Worm (Caenorhabditis elegans) whole organism, L1 larva: ENCODE data around the gene ZK632.11.
A peak's percentile ranks its signal among the peaks of the same experiment; 100 is the strongest.

Source experiments
- C04F5.9 ChIP-seq: sonication (generic microtip); optimal IDR thresholded peaks from 2 replicates; lab custom pipeline; 2016; ENCODE audit warnings: missing genetic modification characterization, missing compliant biosample characterization
- C16A3.4 ChIP-seq: fragments of 150-350 bp; optimal IDR thresholded peaks from 2 replicates; lab custom pipeline; 2014; ENCODE audit warnings: missing biosample characterization, missing genetic modification characterization
- F16B12.6 ChIP-seq: fragments of 150-350 bp; optimal IDR thresholded peaks from 2 replicates; lab custom pipeline; 2014; ENCODE audit warnings: missing biosample characterization, missing genetic modification characterization
- aly-2 ChIP-seq: fragments of 150-350 bp; optimal IDR thresholded peaks from 2 replicates; lab custom pipeline; 2014; ENCODE audit warnings: missing biosample characterization, missing genetic modification characterization
- blmp-1 ChIP-seq: fragments of 150-350 bp; optimal IDR thresholded peaks from 2 replicates; lab custom pipeline; 2014; ENCODE audit warnings: missing biosample characterization, missing genetic modification characterization
- ceh-8 ChIP-seq: fragments of 200-800 bp; sonication (Bioruptor generic); optimal IDR thresholded peaks from 2 replicates; lab custom pipeline; 2018; ENCODE audit warnings: mild to moderate bottlenecking, missing genetic modification characterization, moderate library complexity, missing compliant biosample characterization
- ceh-82 ChIP-seq, 3 experiments: fragments of 150-350 bp in 1 of 3; sonication (generic microtip) in 2 of 3; optimal IDR thresholded peaks; 2 replicates each; lab custom pipeline; 2014 to 2017; ENCODE audit warnings: missing biosample characterization in 3 of 3, missing genetic modification characterization in 3 of 3
- dpl-1 ChIP-seq, 3 experiments: fragments of 150-350 bp in 2 of 3; sonication (generic microtip) in 1 of 3; optimal IDR thresholded peaks; 2 replicates each; lab custom pipeline; 2014 to 2017; ENCODE audit warnings: missing biosample characterization in 3 of 3, missing genetic modification characterization in 3 of 3, missing genetic modification reagents in 3 of 3
- efl-1 ChIP-seq, 4 experiments: fragments of 150-350 bp; optimal IDR thresholded peaks in 3 of 4; peaks in 1 of 4; 1 replicate in 1 of 4; 2 replicates in 3 of 4; lab custom pipeline; 2014; ENCODE audit warnings: missing biosample characterization in 2 of 4, missing genetic modification characterization in 2 of 4, missing genetic modification reagents in 2 of 4
- efl-3 ChIP-seq: fragments of 200-800 bp; sonication (Bioruptor generic); optimal IDR thresholded peaks from 2 replicates; lab custom pipeline; 2018; ENCODE audit warnings: mild to moderate bottlenecking, missing genetic modification characterization, missing compliant biosample characterization
- egl-27 ChIP-seq, 2 experiments: fragments of 150-350 bp in 1 of 2; sonication (generic microtip); optimal IDR thresholded peaks; 3 replicates each; lab custom pipeline; 2017 to 2018; ENCODE audit warnings: missing biosample characterization in 2 of 2, missing genetic modification characterization in 2 of 2, missing genetic modification reagents in 2 of 2
- elt-3 ChIP-seq, 6 experiments: fragments of 150-350 bp in 1 of 6; sonication (generic microtip); optimal IDR thresholded peaks; 2 replicates each; lab custom pipeline; 2017 to 2018; ENCODE audit warnings: missing biosample characterization in 6 of 6, missing genetic modification characterization in 6 of 6, inconsistent platforms in 1 of 6
- fkh-10 ChIP-seq: sonication (generic microtip); optimal IDR thresholded peaks from 2 replicates; lab custom pipeline; 2017; ENCODE audit warnings: missing biosample characterization, missing genetic modification reagents, missing genetic modification characterization
- fkh-4 ChIP-seq: sonication (generic microtip); optimal IDR thresholded peaks from 2 replicates; lab custom pipeline; 2016; ENCODE audit warnings: missing compliant biosample characterization, missing genetic modification characterization, borderline replicate concordance
- fkh-8 ChIP-seq: sonication (generic microtip); optimal IDR thresholded peaks from 2 replicates; lab custom pipeline; 2016; ENCODE audit warnings: mild to moderate bottlenecking, missing genetic modification characterization, missing compliant biosample characterization
- hlh-17 ChIP-seq: fragments of 200-800 bp; sonication (Bioruptor generic); optimal IDR thresholded peaks from 2 replicates; lab custom pipeline; 2018; ENCODE audit warnings: missing genetic modification characterization, mild to moderate bottlenecking, missing compliant biosample characterization, moderate library complexity, borderline replicate concordance
- isw-1 ChIP-seq: fragments of 200-800 bp; sonication (Bioruptor generic); IDR thresholded peaks from 2 replicates; pipeline ENCODE4 v1.3.6; 2022; ENCODE audit warnings: missing genetic modification characterization, missing compliant biosample characterization
- lin-13 ChIP-seq: fragments of 150-350 bp; optimal IDR thresholded peaks from 2 replicates; lab custom pipeline; 2014; ENCODE audit warnings: missing biosample characterization, missing genetic modification reagents, missing genetic modification characterization
- lin-14 ChIP-seq: fragments of 200-800 bp; sonication (Bioruptor generic); optimal IDR thresholded peaks from 2 replicates; lab custom pipeline; 2018; ENCODE audit warnings: mild to moderate bottlenecking, missing genetic modification characterization, moderate library complexity, missing compliant biosample characterization
- lin-15B ChIP-seq: fragments of 150-350 bp; sonication (generic microtip); optimal IDR thresholded peaks from 3 replicates; lab custom pipeline; 2014; ENCODE audit warnings: missing biosample characterization, missing genetic modification characterization
- lin-35 ChIP-seq, 2 experiments: fragments of 150-350 bp; optimal IDR thresholded peaks; 2 replicates each; lab custom pipeline; 2014; ENCODE audit warnings: missing biosample characterization in 2 of 2, missing genetic modification characterization in 2 of 2, missing genetic modification reagents in 2 of 2
- lsy-2 ChIP-seq, 2 experiments: fragments of 150-350 bp; optimal IDR thresholded peaks; 2 replicates each; lab custom pipeline; 2014; ENCODE audit warnings: missing biosample characterization in 2 of 2, missing genetic modification characterization in 2 of 2
- mab-9 ChIP-seq: fragments of 200-800 bp; sonication (Bioruptor generic); IDR thresholded peaks from 2 replicates; pipeline ENCODE4 v1.3.6; 2022; ENCODE audit warnings: missing genetic modification reagents, missing genetic modification characterization, missing compliant biosample characterization
- mdl-1 ChIP-seq, 2 experiments: fragments of 150-350 bp; optimal IDR thresholded peaks; 2 replicates each; lab custom pipeline; 2014 to 2017; ENCODE audit warnings: missing biosample characterization in 2 of 2, missing genetic modification characterization in 2 of 2, inconsistent platforms in 1 of 2
- mep-1 ChIP-seq: fragments of 150-350 bp; optimal IDR thresholded peaks from 2 replicates; lab custom pipeline; 2014; ENCODE audit warnings: missing biosample characterization, missing genetic modification characterization
- nhr-11 ChIP-seq: fragments of 150-350 bp; optimal IDR thresholded peaks from 2 replicates; lab custom pipeline; 2014; ENCODE audit warnings: missing biosample characterization, missing genetic modification characterization
- nhr-12 ChIP-seq: sonication (generic microtip); optimal IDR thresholded peaks from 2 replicates; lab custom pipeline; 2017; ENCODE audit warnings: missing biosample characterization, missing genetic modification characterization
- nhr-19 ChIP-seq: fragments of 200-800 bp; sonication (Bioruptor generic); conservative IDR thresholded peaks from 2 replicates; pipeline ENCODE4 v1.3.6; 2022; ENCODE audit warnings: missing genetic modification characterization, missing compliant biosample characterization
- nhr-20 ChIP-seq: sonication (generic microtip); optimal IDR thresholded peaks from 2 replicates; lab custom pipeline; 2016; ENCODE audit warnings: mild to moderate bottlenecking, missing genetic modification characterization, missing compliant biosample characterization
- nhr-28 ChIP-seq: fragments of 150-350 bp; optimal IDR thresholded peaks from 2 replicates; lab custom pipeline; 2014; ENCODE audit warnings: missing biosample characterization, missing genetic modification characterization
- nhr-47 ChIP-seq: sonication (generic microtip); optimal IDR thresholded peaks from 2 replicates; lab custom pipeline; 2016; ENCODE audit warnings: mild to moderate bottlenecking, missing genetic modification characterization, moderate library complexity, missing compliant biosample characterization
- nhr-71 ChIP-seq: sonication (generic microtip); optimal IDR thresholded peaks from 2 replicates; lab custom pipeline; 2016; ENCODE audit warnings: mild to moderate bottlenecking, missing genetic modification characterization, moderate library complexity, missing compliant biosample characterization
- nhr-77 ChIP-seq: fragments of 150-350 bp; optimal IDR thresholded peaks from 2 replicates; lab custom pipeline; 2014; ENCODE audit warnings: missing biosample characterization, missing genetic modification characterization
- nhr-85 ChIP-seq: sonication (generic microtip); peaks from one replicate; lab custom pipeline; 2016; ENCODE audit warnings: missing genetic modification characterization, inconsistent platforms, missing compliant biosample characterization
- nhr-90 ChIP-seq: sonication (generic microtip); optimal IDR thresholded peaks from 2 replicates; lab custom pipeline; 2016; ENCODE audit warnings: mild to moderate bottlenecking, missing genetic modification characterization, missing compliant biosample characterization; ENCODE audit not compliant: poor library complexity
- pax-3 ChIP-seq: fragments of 200-800 bp; sonication (Bioruptor generic); optimal IDR thresholded peaks from 2 replicates; lab custom pipeline; 2018; ENCODE audit warnings: mild to moderate bottlenecking, missing genetic modification characterization, moderate library complexity, missing compliant biosample characterization
- pqm-1 ChIP-seq: sonication (generic microtip); optimal IDR thresholded peaks from 3 replicates; lab custom pipeline; 2017; ENCODE audit warnings: missing biosample characterization, missing genetic modification characterization
- rnt-1 ChIP-seq: sonication (generic microtip); optimal IDR thresholded peaks from 2 replicates; lab custom pipeline; 2016; ENCODE audit warnings: mild to moderate bottlenecking, missing genetic modification characterization, moderate library complexity, missing compliant biosample characterization
- skn-1 ChIP-seq: fragments of 150-350 bp; optimal IDR thresholded peaks from 2 replicates; lab custom pipeline; 2014; ENCODE audit warnings: missing biosample characterization, missing genetic modification characterization
- snu-23 ChIP-seq: sonication (generic microtip); optimal IDR thresholded peaks from 2 replicates; lab custom pipeline; 2016; ENCODE audit warnings: missing genetic modification characterization, missing compliant biosample characterization
- sox-4 ChIP-seq: sonication (generic microtip); optimal IDR thresholded peaks from 2 replicates; lab custom pipeline; 2016; ENCODE audit warnings: missing genetic modification characterization, missing compliant biosample characterization
- swsn-7 ChIP-seq: sonication (generic microtip); optimal IDR thresholded peaks from 2 replicates; lab custom pipeline; 2016; ENCODE audit warnings: missing genetic modification characterization, missing compliant biosample characterization
- tbx-2 ChIP-seq: sonication (generic microtip); optimal IDR thresholded peaks from 2 replicates; lab custom pipeline; 2016; ENCODE audit warnings: missing genetic modification characterization, missing compliant biosample characterization
- unc-130 ChIP-seq: fragments of 150-350 bp; optimal IDR thresholded peaks from 2 replicates; lab custom pipeline; 2017; ENCODE audit warnings: missing biosample characterization, missing genetic modification characterization, inconsistent platforms
- unc-86 ChIP-seq: sonication (generic microtip); optimal IDR thresholded peaks from 2 replicates; lab custom pipeline; 2016; ENCODE audit warnings: missing genetic modification characterization, missing compliant biosample characterization
- zag-1 ChIP-seq: fragments of 150-350 bp; optimal IDR thresholded peaks from 2 replicates; lab custom pipeline; 2014; ENCODE audit warnings: missing biosample characterization, missing genetic modification characterization
- ztf-11 ChIP-seq, 2 experiments: sonication (generic microtip); optimal IDR thresholded peaks; 2 replicates each; lab custom pipeline; 2016 to 2017; ENCODE audit warnings: missing genetic modification characterization in 2 of 2, missing biosample characterization in 1 of 2, missing compliant biosample characterization in 1 of 2
- ztf-4 ChIP-seq: fragments of 150-350 bp; optimal IDR thresholded peaks from 2 replicates; lab custom pipeline; 2014; ENCODE audit warnings: missing biosample characterization, missing genetic modification characterization

The ZK632.11 gene

DNA sequence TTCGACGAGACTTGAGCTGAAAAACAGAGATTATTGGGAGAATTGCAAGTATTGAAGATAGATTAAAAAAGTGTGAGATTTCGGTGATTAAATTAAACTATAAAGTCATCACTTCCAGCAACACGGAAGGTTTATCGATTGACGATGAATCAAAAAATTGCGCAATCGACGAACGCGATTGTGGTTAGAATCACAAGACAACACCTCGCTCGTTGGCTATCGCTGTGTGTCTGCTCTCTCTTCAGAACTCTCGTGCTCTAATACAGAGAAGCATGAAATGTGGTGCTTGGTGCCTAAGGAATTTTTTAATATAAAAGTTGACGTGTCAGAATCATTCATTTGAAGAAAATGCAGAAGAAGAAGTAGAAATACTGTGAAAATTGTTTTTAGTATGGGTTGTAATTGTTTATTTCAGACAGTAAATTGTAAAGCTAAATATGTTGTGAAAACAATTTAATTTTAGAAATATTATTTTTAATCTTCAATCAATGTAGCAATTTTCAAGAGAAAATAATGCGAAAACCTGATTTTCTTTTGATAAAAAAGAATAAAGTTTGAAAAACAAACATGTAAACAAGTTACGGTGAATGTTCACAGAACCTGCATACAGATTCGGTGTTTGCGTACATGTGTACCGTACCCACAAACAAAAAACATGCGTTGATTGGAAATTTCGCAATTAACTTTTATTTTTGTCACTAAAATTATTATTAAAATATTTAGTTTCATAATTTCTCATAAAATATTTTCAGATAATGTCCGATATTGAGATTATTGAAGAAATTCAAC lies at the start of gene ZK632.11, which contains the start of gene ZK632.10:
Gene ZK632.11 (plus strand): TSS at position 753 of the 789 bp plus-strand sequence.
Gene ZK632.10 (minus strand): TSS at position 560 of the 789 bp plus-strand sequence.
- TF ChIP-seq nhr-90 (tag; lab: Kevin White, UChicago), result no peak
- TF ChIP-seq swsn-7 (tag; lab: Kevin White, UChicago), result peak; percentile 28
- peak in 1 of 3 experiments; percentile 51 for TF ChIP-seq ceh-82 (tag; optimal IDR thresholded peaks at IDR 0.05; lab: Kevin White, UChicago)
- peak; percentile 81 for TF ChIP-seq mep-1 (tag; lab: Kevin White, UChicago)
- TF ChIP-seq pqm-1 (tag; lab: Kevin White, UChicago), result no peak
- TF ChIP-seq nhr-20, result no peak
- TF ChIP-seq unc-130 (tag; lab: Kevin White, UChicago), result peak; percentile 42
- TF ChIP-seq nhr-47 (tag; lab: Kevin White, UChicago), result peak; percentile 46
- no peak for TF ChIP-seq fkh-4 (tag; lab: Kevin White, UChicago)
- TF ChIP-seq efl-1 (optimal IDR thresholded peaks at IDR 0.05; lab: Kevin White, UChicago), result peak; percentile 47 to 48
- peak in 1 of 2 experiments; percentile 59 for TF ChIP-seq efl-1 (GFP tag; optimal IDR thresholded peaks at IDR 0.05 in 1 of 2; lab: Kevin White, UChicago)
- TF ChIP-seq nhr-85 (tag; lab: Kevin White, UChicago), result peak; percentile 53
- no peak for TF ChIP-seq zag-1 (tag; lab: Kevin White, UChicago)
- no peak for TF ChIP-seq ztf-4 (tag; lab: Kevin White, UChicago)
- TF ChIP-seq efl-3, result no peak
- no peak for TF ChIP-seq unc-86 (tag; lab: Kevin White, UChicago)
- TF ChIP-seq lsy-2 (tag; optimal IDR thresholded peaks at IDR 0.05; lab: Kevin White, UChicago), result peak; percentile 97 to 99
- TF ChIP-seq nhr-11 (tag; lab: Kevin White, UChicago), result no peak
- TF ChIP-seq ceh-8, result no peak
- TF ChIP-seq fkh-10 (GFP tag; lab: Kevin White, UChicago), result no peak
- TF ChIP-seq mab-9 (GFP tag; lab: Robert Waterston, UW), result no peak
- no peak for TF ChIP-seq sox-4 (tag; lab: Kevin White, UChicago)
- TF ChIP-seq nhr-77 (tag; lab: Kevin White, UChicago), result peak; percentile 2
- TF ChIP-seq elt-3 (tag; optimal IDR thresholded peaks at IDR 0.05; lab: Kevin White, UChicago), result peak in 1 of 6 experiments; percentile 29
- TF ChIP-seq lin-35 (GFP tag; optimal IDR thresholded peaks at IDR 0.05; lab: Kevin White, UChicago), result peak; percentile 61 to 70
- TF ChIP-seq lin-15B (tag; lab: Kevin White, UChicago), result peak; percentile 15
- TF ChIP-seq lin-13 (GFP tag; lab: Kevin White, UChicago), result peak; percentile 47
- peak; percentile 16; the same call in 1 of the 2 replicates for TF ChIP-seq isw-1 (GFP tag; lab: Robert Waterston, UW)
- TF ChIP-seq fkh-8, result peak; percentile 15
- TF ChIP-seq aly-2 (tag; lab: Kevin White, UChicago), result no peak
- peak; percentile 10 for TF ChIP-seq tbx-2 (tag; lab: Kevin White, UChicago)
- peak; percentile 87 for TF ChIP-seq F16B12.6 (tag; lab: Kevin White, UChicago)
- peak; percentile 46 for TF ChIP-seq snu-23
- peak; percentile 70 for TF ChIP-seq blmp-1 (tag; lab: Kevin White, UChicago)
- TF ChIP-seq nhr-12 (tag; lab: Kevin White, UChicago), result no peak
- no peak for TF ChIP-seq egl-27 (tag; optimal IDR thresholded peaks at IDR 0.05; lab: Kevin White, UChicago)
- peak; percentile 46 for TF ChIP-seq lin-14 (GFP tag; lab: Kevin White, UChicago)
- peak; percentile 3 for TF ChIP-seq C04F5.9 (tag; lab: Kevin White, UChicago)
- TF ChIP-seq dpl-1 (GFP tag; optimal IDR thresholded peaks at IDR 0.05; lab: Kevin White, UChicago), result peak; percentile 26 to 76 (median 44)
- TF ChIP-seq nhr-28, result no peak
- peak; percentile 55 for TF ChIP-seq C16A3.4 (tag; lab: Kevin White, UChicago)
- peak; percentile 81 for TF ChIP-seq skn-1 (tag; lab: Kevin White, UChicago)
- peak; percentile 23; the same call in 1 of the 2 replicates for TF ChIP-seq nhr-19 (GFP tag; lab: Robert Waterston, UW)
- peak; percentile 47 for TF ChIP-seq nhr-71 (tag; lab: Kevin White, UChicago)
- TF ChIP-seq pax-3 (tag; lab: Kevin White, UChicago), result no peak
- TF ChIP-seq rnt-1, result peak; percentile 55
- TF ChIP-seq ztf-11 (tag; optimal IDR thresholded peaks at IDR 0.05; lab: Kevin White, UChicago), result no peak
- TF ChIP-seq hlh-17 (GFP tag; lab: Kevin White, UChicago), result no peak
- peak in 1 of 2 experiments; percentile 47 for TF ChIP-seq mdl-1 (tag; optimal IDR thresholded peaks at IDR 0.05; lab: Kevin White, UChicago)
